Worm (Caenorhabditis elegans): ENCODE results near the gene K02D3.2.

The K02D3.2 gene

ce11 chrX:13726874-13727343 is 15.1 kb upstream of the K02D3.2 start, which contains the start of gene pix-1 (continued):
- TF ChIP-seq ztf-11 (tag; optimal IDR thresholded peaks at IDR 0.05), result no peak
- no peak for TF ChIP-seq tag-97 (GFP tag; IDR thresholded peaks at IDR 0.05)
- TF ChIP-seq hlh-11 (tag; optimal IDR thresholded peaks at IDR 0.05), result peak; percentile 81
- no peak for TF ChIP-seq ctbp-1 (GFP tag; IDR thresholded peaks at IDR 0.05)
- TF ChIP-seq nhr-10 (tag; optimal IDR thresholded peaks at IDR 0.05), result no peak
- peak; percentile 31 for TF ChIP-seq nhr-28 (tag; optimal IDR thresholded peaks at IDR 0.05)
- no peak for TF ChIP-seq sdz-12 (GFP tag; optimal IDR thresholded peaks at IDR 0.05)
- TF ChIP-seq lin-38 (GFP tag; IDR thresholded peaks at IDR 0.05), result peak; percentile 96
- TF ChIP-seq daf-19 (GFP tag; conservative IDR thresholded peaks at IDR 0.05), result no peak
- TF ChIP-seq Y75B8A.6 (GFP tag; IDR thresholded peaks at IDR 0.05), result no peak
- peak; percentile 68 for TF ChIP-seq dve-1 (tag; optimal IDR thresholded peaks at IDR 0.05; ENCODE audit: insufficient read depth)
- TF ChIP-seq vab-7 (GFP tag; IDR thresholded peaks at IDR 0.05), result no peak
- TF ChIP-seq rbr-2 (tag; optimal IDR thresholded peaks at IDR 0.05), result peak; percentile 66
- TF ChIP-seq zag-1 (tag; optimal IDR thresholded peaks at IDR 0.05), result no peak
- TF ChIP-seq attf-4 (tag; optimal IDR thresholded peaks at IDR 0.05), result no peak
- peak; percentile 15 for TF ChIP-seq ztf-7 (tag; optimal IDR thresholded peaks at IDR 0.05)
- TF ChIP-seq nhr-48 (tag; optimal IDR thresholded peaks at IDR 0.05), result peak; percentile 6
- no peak for TF ChIP-seq arid-1 (GFP tag; conservative IDR thresholded peaks at IDR 0.05)
- TF ChIP-seq F10B5.3 (tag; optimal IDR thresholded peaks at IDR 0.05), result peak; percentile 47
- TF ChIP-seq lin-13 (GFP tag; optimal IDR thresholded peaks at IDR 0.05), result peak; percentile 3

DNA sequence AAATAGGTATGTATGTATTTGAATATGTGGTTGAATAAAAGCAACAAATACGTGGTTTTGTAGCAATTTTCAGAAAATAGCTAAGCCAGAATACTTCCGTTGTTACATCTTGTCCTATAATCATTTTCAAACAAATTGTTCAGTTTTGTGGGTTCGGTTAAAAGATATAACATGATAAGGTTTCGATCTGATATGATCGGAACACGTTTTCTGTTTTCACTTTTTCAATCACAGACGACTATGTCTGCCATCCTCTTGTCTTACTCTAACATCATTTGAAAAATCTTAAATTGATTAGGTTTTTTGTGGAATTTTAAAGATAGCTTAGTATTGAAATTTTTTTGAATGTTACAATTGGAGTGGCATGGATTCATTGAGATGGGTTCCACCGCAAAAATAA is 14.5 kb upstream of the K02D3.2 start:
- no peak for TF ChIP-seq daf-19 (GFP tag; conservative IDR thresholded peaks at IDR 0.05)
- TF ChIP-seq aha-1 (tag), result peak; percentile 72

DNA sequence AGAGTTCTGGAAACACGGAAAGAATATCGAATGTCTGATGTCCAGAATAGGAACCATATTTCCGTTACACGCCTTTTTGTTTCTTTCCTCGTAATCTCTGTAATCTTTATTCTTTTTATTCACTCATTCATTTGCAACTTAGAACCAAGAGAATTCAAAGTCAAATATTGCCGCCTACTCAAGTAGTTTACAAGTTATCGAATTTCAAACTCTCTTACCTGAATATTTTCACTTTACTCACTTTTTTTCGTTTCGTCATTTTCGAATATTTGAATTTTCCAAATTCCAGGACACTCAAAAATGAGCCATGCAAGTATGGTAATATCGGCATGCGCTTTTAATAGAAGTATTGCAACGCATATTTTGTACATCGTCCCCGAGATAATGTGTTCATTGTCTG is 12.6 kb upstream of the K02D3.2 start, which contains the start of gene K11E4.6:
Gene K11E4.6 (plus strand): TSS at position 301 of the 400 bp plus-strand sequence.
- TF ChIP-seq ceh-28 (tag; optimal IDR thresholded peaks at IDR 0.05), result no peak
- no peak for TF ChIP-seq ctbp-1 (GFP tag; IDR thresholded peaks at IDR 0.05)
- TF ChIP-seq rbr-2 (tag; optimal IDR thresholded peaks at IDR 0.05), result no peak
- no peak for TF ChIP-seq lin-38 (GFP tag; IDR thresholded peaks at IDR 0.05)
- no peak for TF ChIP-seq ZK546.5 (tag; optimal IDR thresholded peaks at IDR 0.05)
- TF ChIP-seq dve-1 (tag; optimal IDR thresholded peaks at IDR 0.05; ENCODE audit: insufficient read depth), result no peak
- no peak for TF ChIP-seq spr-3 (GFP tag; optimal IDR thresholded peaks at IDR 0.05)
- no peak for TF ChIP-seq dmd-8 (GFP tag; IDR thresholded peaks at IDR 0.05)
- TF ChIP-seq mdt-29 (GFP tag; IDR thresholded peaks at IDR 0.05), result no peak
- no peak for TF ChIP-seq mdl-1 (tag; optimal IDR thresholded peaks at IDR 0.05)

DNA sequence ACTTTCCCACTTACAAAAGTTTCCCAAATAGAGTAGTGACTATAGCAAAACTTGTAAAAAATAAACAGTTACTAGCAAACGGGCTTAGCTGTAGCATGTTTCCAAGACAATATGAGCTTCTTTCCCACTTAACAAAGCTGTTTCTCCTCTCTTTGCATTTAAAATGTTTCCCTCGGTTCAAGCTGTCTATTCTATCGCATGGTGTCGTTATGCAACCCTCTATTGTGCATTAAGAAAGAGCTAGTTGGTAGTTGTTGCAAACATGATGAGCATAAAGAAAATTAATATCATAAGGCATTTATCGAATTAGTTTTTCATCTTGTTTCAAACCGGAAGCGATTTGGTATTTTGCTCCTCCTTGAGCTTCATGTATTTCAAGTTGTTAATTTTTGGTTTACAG is 11.0 kb upstream of the K02D3.2 start, which contains the start of gene poml-1:
Gene poml-1 (minus strand): TSS at position 101 of the 400 bp plus-strand sequence.
- no peak for TF ChIP-seq dmd-9 (GFP tag; IDR thresholded peaks at IDR 0.05)

DNA sequence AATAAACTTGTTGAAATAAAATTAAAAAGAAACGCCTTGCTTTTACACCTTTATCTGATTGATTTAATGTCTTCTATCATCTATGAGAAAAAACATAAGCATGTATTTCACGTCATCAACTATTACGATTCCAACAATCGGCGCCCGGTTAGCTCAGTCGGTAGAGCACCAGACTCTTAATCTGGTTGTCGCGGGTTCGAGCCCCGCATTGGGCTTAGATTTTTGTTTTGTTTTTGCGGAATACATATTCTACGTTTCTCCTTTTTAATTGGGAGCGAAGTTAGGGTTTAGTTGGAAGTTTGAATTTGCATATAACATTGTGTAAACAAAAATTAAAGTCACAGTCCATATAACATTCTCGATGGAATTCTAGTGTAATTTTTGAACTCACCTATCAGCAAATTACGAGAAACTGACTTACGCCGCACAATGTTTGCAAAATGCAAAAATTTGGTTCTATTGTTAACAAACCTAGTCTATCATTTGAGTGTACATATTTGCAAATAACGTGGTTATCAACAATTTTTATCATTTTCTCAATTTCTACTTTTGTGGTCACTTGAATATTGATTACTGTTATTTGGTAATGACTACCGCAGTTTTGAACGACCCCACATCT is 5.4 kb upstream of the K02D3.2 start, which contains the start of gene shc-3:
Gene shc-3 (plus strand): TSS at position 484 of the 619 bp plus-strand sequence.
- 0 out of 2 replicates have a peak, but pooled peaks have one; percentile 8 for TF ChIP-seq ctbp-1 (GFP tag; IDR thresholded peaks at IDR 0.05)
- TF ChIP-seq snpc-1.2 (GFP tag; IDR thresholded peaks at IDR 0.05), result peak; percentile 71
- TF ChIP-seq pha-4 (GFP tag; IDR thresholded peaks at IDR 0.05), result 0 out of 2 replicates have a peak, but pooled peaks have one; percentile 57
- TF ChIP-seq pha-4 (tag; optimal IDR thresholded peaks at IDR 0.05), result no peak
- TF ChIP-seq zip-11 (GFP tag; IDR thresholded peaks at IDR 0.05), result 0 out of 2 replicates have a peak, but pooled peaks have one; percentile 31
- TF ChIP-seq spr-1 (tag; optimal IDR thresholded peaks at IDR 0.05), result no peak
- peak; percentile 56; the same call in 1 of the 2 replicates for TF ChIP-seq tra-1 (GFP tag; IDR thresholded peaks at IDR 0.05)
- TF ChIP-seq unc-62 (GFP tag; optimal IDR thresholded peaks at IDR 0.05 in 1 of 2), result peak in 1 of 2 experiments; percentile 93
- TF ChIP-seq unc-62 (tag; optimal IDR thresholded peaks at IDR 0.05), result no peak
- no peak for TF ChIP-seq daf-16 (GFP tag; optimal IDR thresholded peaks at IDR 0.05)
- peak; percentile 65 for TF ChIP-seq daf-16 (tag; optimal IDR thresholded peaks at IDR 0.05)
- TF ChIP-seq nhr-28 (tag; optimal IDR thresholded peaks at IDR 0.05), result peak; percentile 51
- TF ChIP-seq daf-12 (tag; optimal IDR thresholded peaks at IDR 0.05), result no peak
- TF ChIP-seq ceh-44 (GFP tag; IDR thresholded peaks at IDR 0.05), result 0 out of 2 replicates have a peak, but pooled peaks have one; percentile 23
- TF ChIP-seq spr-3 (GFP tag; optimal IDR thresholded peaks at IDR 0.05), result no peak
- 0 out of 2 replicates have a peak, but pooled peaks have one; percentile 43 for TF ChIP-seq D1046.2 (GFP tag; IDR thresholded peaks at IDR 0.05)
- TF ChIP-seq madf-5 (GFP tag; IDR thresholded peaks at IDR 0.05), result peak in 1 of 2 experiments; percentile 33; a peak in 1 of 4 replicates
- peak; percentile 25 for TF ChIP-seq dve-1 (tag; optimal IDR thresholded peaks at IDR 0.05; ENCODE audit: insufficient read depth)
- TF ChIP-seq lin-38 (GFP tag; IDR thresholded peaks at IDR 0.05), result peak; percentile 56
- TF ChIP-seq mdl-1 (tag; optimal IDR thresholded peaks at IDR 0.05), result no peak
- no peak for TF ChIP-seq ZK546.5 (tag; optimal IDR thresholded peaks at IDR 0.05)
- no peak for TF ChIP-seq zip-2 (tag; optimal IDR thresholded peaks at IDR 0.05)

All from whole organism, L4 larva.